Worm (Caenorhabditis elegans) whole organism, L1 larva: Measurements from ENCODE around the gene ndx-3.

Source experiments
- C04F5.9 ChIP-seq: sonication (generic microtip); optimal IDR thresholded peaks from 2 replicates; lab custom pipeline; 2016; ENCODE audit warnings: missing genetic modification characterization, missing compliant biosample characterization
- C34B4.2 ChIP-seq: sonication (generic microtip); optimal IDR thresholded peaks from 2 replicates; lab custom pipeline; 2017; ENCODE audit warnings: mild to moderate bottlenecking, missing genetic modification characterization, missing compliant biosample characterization
- Y116A8C.19 ChIP-seq: sonication (generic microtip); optimal IDR thresholded peaks from 2 replicates; lab custom pipeline; 2016; ENCODE audit warnings: missing compliant biosample characterization, missing genetic modification characterization, borderline replicate concordance
- aly-2 ChIP-seq: fragments of 150-350 bp; optimal IDR thresholded peaks from 2 replicates; lab custom pipeline; 2014; ENCODE audit warnings: missing biosample characterization, missing genetic modification characterization
- blmp-1 ChIP-seq: fragments of 150-350 bp; optimal IDR thresholded peaks from 2 replicates; lab custom pipeline; 2014; ENCODE audit warnings: missing biosample characterization, missing genetic modification characterization
- ceh-63 ChIP-seq: fragments of 200-800 bp; sonication (Bioruptor generic); optimal IDR thresholded peaks from 2 replicates; lab custom pipeline; 2018; ENCODE audit warnings: mild to moderate bottlenecking, missing genetic modification characterization, missing compliant biosample characterization
- ceh-8 ChIP-seq: fragments of 200-800 bp; sonication (Bioruptor generic); optimal IDR thresholded peaks from 2 replicates; lab custom pipeline; 2018; ENCODE audit warnings: mild to moderate bottlenecking, missing genetic modification characterization, moderate library complexity, missing compliant biosample characterization
- ceh-82 ChIP-seq, 3 experiments: fragments of 150-350 bp in 1 of 3; sonication (generic microtip) in 2 of 3; optimal IDR thresholded peaks; 2 replicates each; lab custom pipeline; 2014 to 2017; ENCODE audit warnings: missing biosample characterization in 3 of 3, missing genetic modification characterization in 3 of 3
- ceh-90 ChIP-seq: sonication (generic microtip); optimal IDR thresholded peaks from 2 replicates; lab custom pipeline; 2016; ENCODE audit warnings: missing genetic modification characterization, missing compliant biosample characterization
- egl-13 ChIP-seq: sonication (generic microtip); optimal IDR thresholded peaks from 2 replicates; lab custom pipeline; 2016; ENCODE audit warnings: missing genotype, missing genetic modification reagents, missing genetic modification characterization, missing compliant biosample characterization
- egl-27 ChIP-seq, 2 experiments: fragments of 150-350 bp in 1 of 2; sonication (generic microtip); optimal IDR thresholded peaks; 3 replicates each; lab custom pipeline; 2017 to 2018; ENCODE audit warnings: missing biosample characterization in 2 of 2, missing genetic modification characterization in 2 of 2, missing genetic modification reagents in 2 of 2
- elt-3 ChIP-seq, 6 experiments: fragments of 150-350 bp in 1 of 6; sonication (generic microtip); optimal IDR thresholded peaks; 2 replicates each; lab custom pipeline; 2017 to 2018; ENCODE audit warnings: missing biosample characterization in 6 of 6, missing genetic modification characterization in 6 of 6, inconsistent platforms in 1 of 6
- ets-5 ChIP-seq: fragments of 200-800 bp; sonication (Bioruptor generic); IDR thresholded peaks from 2 replicates; pipeline ENCODE4 v1.3.6; 2022; ENCODE audit warnings: missing genetic modification characterization, missing compliant biosample characterization
- fkh-8 ChIP-seq: sonication (generic microtip); optimal IDR thresholded peaks from 2 replicates; lab custom pipeline; 2016; ENCODE audit warnings: mild to moderate bottlenecking, missing genetic modification characterization, missing compliant biosample characterization
- isw-1 ChIP-seq: fragments of 200-800 bp; sonication (Bioruptor generic); IDR thresholded peaks from 2 replicates; pipeline ENCODE4 v1.3.6; 2022; ENCODE audit warnings: missing genetic modification characterization, missing compliant biosample characterization
- lin-14 ChIP-seq: fragments of 200-800 bp; sonication (Bioruptor generic); optimal IDR thresholded peaks from 2 replicates; lab custom pipeline; 2018; ENCODE audit warnings: mild to moderate bottlenecking, missing genetic modification characterization, moderate library complexity, missing compliant biosample characterization
- lin-35 ChIP-seq, 2 experiments: fragments of 150-350 bp; optimal IDR thresholded peaks; 2 replicates each; lab custom pipeline; 2014; ENCODE audit warnings: missing biosample characterization in 2 of 2, missing genetic modification characterization in 2 of 2, missing genetic modification reagents in 2 of 2
- nhr-12 ChIP-seq: sonication (generic microtip); optimal IDR thresholded peaks from 2 replicates; lab custom pipeline; 2017; ENCODE audit warnings: missing biosample characterization, missing genetic modification characterization
- nhr-19 ChIP-seq: fragments of 200-800 bp; sonication (Bioruptor generic); conservative IDR thresholded peaks from 2 replicates; pipeline ENCODE4 v1.3.6; 2022; ENCODE audit warnings: missing genetic modification characterization, missing compliant biosample characterization
- nhr-20 ChIP-seq: sonication (generic microtip); optimal IDR thresholded peaks from 2 replicates; lab custom pipeline; 2016; ENCODE audit warnings: mild to moderate bottlenecking, missing genetic modification characterization, missing compliant biosample characterization
- nhr-237 ChIP-seq: fragments of 150-350 bp; optimal IDR thresholded peaks from 2 replicates; lab custom pipeline; 2014; ENCODE audit warnings: missing biosample characterization, missing genetic modification characterization
- nhr-71 ChIP-seq: sonication (generic microtip); optimal IDR thresholded peaks from 2 replicates; lab custom pipeline; 2016; ENCODE audit warnings: mild to moderate bottlenecking, missing genetic modification characterization, moderate library complexity, missing compliant biosample characterization
- nhr-76 ChIP-seq: sonication (generic microtip); optimal IDR thresholded peaks from 2 replicates; lab custom pipeline; 2017; ENCODE audit warnings: missing biosample characterization, missing genetic modification characterization
- nhr-77 ChIP-seq: fragments of 150-350 bp; optimal IDR thresholded peaks from 2 replicates; lab custom pipeline; 2014; ENCODE audit warnings: missing biosample characterization, missing genetic modification characterization
- nhr-85 ChIP-seq: sonication (generic microtip); peaks from one replicate; lab custom pipeline; 2016; ENCODE audit warnings: missing genetic modification characterization, inconsistent platforms, missing compliant biosample characterization
- nhr-90 ChIP-seq: sonication (generic microtip); optimal IDR thresholded peaks from 2 replicates; lab custom pipeline; 2016; ENCODE audit warnings: mild to moderate bottlenecking, missing genetic modification characterization, missing compliant biosample characterization; ENCODE audit not compliant: poor library complexity
- pag-3 ChIP-seq: sonication (generic microtip); optimal IDR thresholded peaks from 2 replicates; lab custom pipeline; 2017; ENCODE audit warnings: missing genetic modification characterization, mild to moderate bottlenecking, missing compliant biosample characterization, antibody characterized with exemption, borderline replicate concordance; ENCODE audit not compliant: insufficient read depth
- rnt-1 ChIP-seq: sonication (generic microtip); optimal IDR thresholded peaks from 2 replicates; lab custom pipeline; 2016; ENCODE audit warnings: mild to moderate bottlenecking, missing genetic modification characterization, moderate library complexity, missing compliant biosample characterization
- snu-23 ChIP-seq: sonication (generic microtip); optimal IDR thresholded peaks from 2 replicates; lab custom pipeline; 2016; ENCODE audit warnings: missing genetic modification characterization, missing compliant biosample characterization
- sox-4 ChIP-seq: sonication (generic microtip); optimal IDR thresholded peaks from 2 replicates; lab custom pipeline; 2016; ENCODE audit warnings: missing genetic modification characterization, missing compliant biosample characterization
- sup-37 ChIP-seq: fragments of 200-800 bp; sonication (Bioruptor generic); optimal IDR thresholded peaks from 2 replicates; lab custom pipeline; 2018; ENCODE audit warnings: mild to moderate bottlenecking, missing genetic modification characterization, missing compliant biosample characterization
- swsn-7 ChIP-seq: sonication (generic microtip); optimal IDR thresholded peaks from 2 replicates; lab custom pipeline; 2016; ENCODE audit warnings: missing genetic modification characterization, missing compliant biosample characterization
- tbx-2 ChIP-seq: sonication (generic microtip); optimal IDR thresholded peaks from 2 replicates; lab custom pipeline; 2016; ENCODE audit warnings: missing genetic modification characterization, missing compliant biosample characterization
- unc-62 ChIP-seq: fragments of 150-350 bp; optimal IDR thresholded peaks from 2 replicates; lab custom pipeline; 2014; ENCODE audit warnings: missing biosample characterization, missing genetic modification reagents, missing genetic modification characterization
- vab-15 ChIP-seq: sonication (generic microtip); optimal IDR thresholded peaks from 2 replicates; lab custom pipeline; 2017; ENCODE audit warnings: missing genotype, mild to moderate bottlenecking, missing genetic modification characterization, missing compliant biosample characterization
- xbp-1 ChIP-seq: sonication (generic microtip); optimal IDR thresholded peaks from 2 replicates; lab custom pipeline; 2016; ENCODE audit warnings: missing genetic modification characterization, missing compliant biosample characterization
- ztf-11 ChIP-seq, 2 experiments: sonication (generic microtip); optimal IDR thresholded peaks; 2 replicates each; lab custom pipeline; 2016 to 2017; ENCODE audit warnings: missing genetic modification characterization in 2 of 2, missing biosample characterization in 1 of 2, missing compliant biosample characterization in 1 of 2
- ztf-4 ChIP-seq: fragments of 150-350 bp; optimal IDR thresholded peaks from 2 replicates; lab custom pipeline; 2014; ENCODE audit warnings: missing biosample characterization, missing genetic modification characterization

The ndx-3 gene

ce11 chrII:4985961-4986503 is 32.6 kb downstream of the ndx-3 start:
- TF ChIP-seq Y116A8C.19 (tag; lab: Kevin White, UChicago) (no peak), xbp-1 (tag; lab: Kevin White, UChicago) (no peak), ceh-82 (tag; optimal IDR thresholded peaks at IDR 0.05; lab: Kevin White, UChicago) (no peak), lin-35 (GFP tag; optimal IDR thresholded peaks at IDR 0.05; lab: Kevin White, UChicago) (peak in 1 of 2 experiments; percentile 55), ceh-90 (tag; lab: Kevin White, UChicago) (no peak), ztf-4 (no peak), rnt-1 (tag; lab: Kevin White, UChicago) (no peak), nhr-77 (no peak), swsn-7 (tag; lab: Kevin White, UChicago) (no peak), C04F5.9 (tag; lab: Kevin White, UChicago) (no peak), blmp-1 (tag; lab: Kevin White, UChicago) (peak; percentile 33), ztf-11 (tag; optimal IDR thresholded peaks at IDR 0.05; lab: Kevin White, UChicago) (no peak), fkh-8 (no peak), elt-3 (tag; optimal IDR thresholded peaks at IDR 0.05; lab: Kevin White, UChicago) (peak in 1 of 6 experiments; percentile 25), nhr-19 (GFP tag; lab: Robert Waterston, UW) (no peak), egl-13 (tag; lab: Kevin White, UChicago) (no peak), ceh-63 (GFP tag; lab: Kevin White, UChicago) (no peak), pag-3 (tag; lab: Kevin White, UChicago) (no peak), nhr-85 (tag; lab: Kevin White, UChicago) (peak; percentile 68), C34B4.2 (no peak), nhr-12 (tag; lab: Kevin White, UChicago) (no peak), vab-15 (tag; lab: Kevin White, UChicago) (no peak), nhr-20 (tag; lab: Kevin White, UChicago) (peak; percentile 34), nhr-71 (tag; lab: Kevin White, UChicago) (peak; percentile 20), sup-37 (GFP tag; lab: Kevin White, UChicago) (no peak), sox-4 (tag; lab: Kevin White, UChicago) (no peak), snu-23 (GFP tag; lab: Kevin White, UChicago) (peak; percentile 3), aly-2 (no peak), ets-5 (GFP tag; lab: Robert Waterston, UW) (no peak), tbx-2 (tag; lab: Kevin White, UChicago) (no peak), lin-14 (GFP tag; lab: Kevin White, UChicago) (peak; percentile 22), ceh-8 (GFP tag; lab: Kevin White, UChicago) (no peak)

ce11 chrII:4986664-4987063 is 33.3 kb downstream of the ndx-3 start:
- TF ChIP-seq sup-37 (GFP tag; lab: Kevin White, UChicago) (no peak), nhr-77 (no peak), isw-1 (GFP tag; lab: Robert Waterston, UW) (no peak), unc-62 (no peak)
- TF ChIP-seq, all 84 proteins: peak for 0

- TF ChIP-seq nhr-90 (tag; lab: Kevin White, UChicago) (no peak), nhr-85 (tag; lab: Kevin White, UChicago) (no peak), Y116A8C.19 (tag; lab: Kevin White, UChicago) (no peak), nhr-237 (tag; lab: Kevin White, UChicago) (no peak), nhr-76 (tag; lab: Kevin White, UChicago) (no peak), egl-27 (tag; optimal IDR thresholded peaks at IDR 0.05; lab: Kevin White, UChicago) (no peak), sox-4 (tag; lab: Kevin White, UChicago) (no peak), elt-3 (tag; optimal IDR thresholded peaks at IDR 0.05; lab: Kevin White, UChicago) (no peak)
Measured at ce11 chrII:4987257-4987656, 33.9 kb downstream of the ndx-3 start.
